Worm (Caenorhabditis elegans) whole organism, L3 larva: ENCODE measurements around the gene mig-38.

Source experiments
- R02D3.7 ChIP-seq: fragments of 150-350 bp; optimal IDR thresholded peaks from 2 replicates; lab custom pipeline; 2014; ENCODE audit warnings: missing biosample characterization, missing genetic modification characterization
- aly-2 ChIP-seq: fragments of 150-350 bp; optimal IDR thresholded peaks from 2 replicates; lab custom pipeline; 2014; ENCODE audit warnings: missing biosample characterization, missing genetic modification characterization
- ceh-16 ChIP-seq: sonication (generic microtip); optimal IDR thresholded peaks from 2 replicates; lab custom pipeline; 2017; ENCODE audit warnings: missing biosample characterization, missing genetic modification characterization
- ceh-28 ChIP-seq: fragments of 150-350 bp; optimal IDR thresholded peaks from 2 replicates; lab custom pipeline; 2014; ENCODE audit warnings: missing biosample characterization, missing genetic modification reagents, missing genetic modification characterization
- ceh-82 ChIP-seq: fragments of 150-350 bp; optimal IDR thresholded peaks from 2 replicates; lab custom pipeline; 2014; ENCODE audit warnings: missing biosample characterization, missing genetic modification characterization
- ceh-9 ChIP-seq: sonication (generic microtip); optimal IDR thresholded peaks from 2 replicates; lab custom pipeline; 2018; ENCODE audit warnings: missing biosample characterization, missing genetic modification characterization
- daf-12 ChIP-seq: fragments of 150-350 bp; optimal IDR thresholded peaks from 2 replicates; lab custom pipeline; 2014; ENCODE audit warnings: missing biosample characterization, missing genetic modification reagents, missing genetic modification characterization
- egl-5 ChIP-seq: fragments of 150-350 bp; optimal IDR thresholded peaks from 2 replicates; lab custom pipeline; 2017; ENCODE audit warnings: missing biosample characterization, missing genetic modification reagents, missing genetic modification characterization, inconsistent platforms
- elt-1 ChIP-seq: fragments of 150-350 bp; optimal IDR thresholded peaks from 2 replicates; lab custom pipeline; 2014; ENCODE audit warnings: missing biosample characterization, missing genetic modification characterization
- elt-2 ChIP-seq: sonication (generic microtip); optimal IDR thresholded peaks from 2 replicates; lab custom pipeline; 2016; ENCODE audit warnings: missing genetic modification reagents, mild to moderate bottlenecking, missing genetic modification characterization, missing compliant biosample characterization
- elt-3 ChIP-seq, 3 experiments: fragments of 150-350 bp in 1 of 3; sonication (generic microtip) in 2 of 3; optimal IDR thresholded peaks; 2 replicates in 2 of 3; 4 replicates in 1 of 3; lab custom pipeline; 2014 to 2017; ENCODE audit warnings: missing biosample characterization in 3 of 3, missing genetic modification characterization in 3 of 3
- eor-1 ChIP-seq, 2 experiments: fragments of 150-350 bp; optimal IDR thresholded peaks; 2 replicates each; lab custom pipeline; 2014 to 2018; ENCODE audit warnings: missing biosample characterization in 2 of 2, missing genetic modification characterization in 2 of 2
- fkh-10 ChIP-seq: sonication (generic microtip); optimal IDR thresholded peaks from 2 replicates; lab custom pipeline; 2017; ENCODE audit warnings: missing biosample characterization, missing genetic modification reagents, missing genetic modification characterization
- fkh-2 ChIP-seq: fragments of 150-350 bp; optimal IDR thresholded peaks from 2 replicates; lab custom pipeline; 2014; ENCODE audit warnings: missing biosample characterization, missing genetic modification reagents, missing genetic modification characterization
- fos-1 ChIP-seq: fragments of 150-350 bp; optimal IDR thresholded peaks from 2 replicates; lab custom pipeline; 2014; ENCODE audit warnings: missing biosample characterization, missing genetic modification characterization
- hmg-11 ChIP-seq: sonication (generic microtip); optimal IDR thresholded peaks from 2 replicates; lab custom pipeline; 2016; ENCODE audit warnings: missing genetic modification characterization, missing compliant biosample characterization
- lin-15B ChIP-seq: fragments of 150-350 bp; optimal IDR thresholded peaks from 2 replicates; lab custom pipeline; 2014; ENCODE audit warnings: missing biosample characterization, missing genetic modification characterization
- lin-39 ChIP-seq: fragments of 150-350 bp; optimal IDR thresholded peaks from 2 replicates; lab custom pipeline; 2018; ENCODE audit warnings: missing biosample characterization, missing genetic modification reagents, missing genetic modification characterization
- lsy-12 ChIP-seq: sonication (generic microtip); optimal IDR thresholded peaks from 2 replicates; lab custom pipeline; 2016; ENCODE audit warnings: mild to moderate bottlenecking, missing genetic modification characterization, missing compliant biosample characterization
- mdl-1 ChIP-seq: fragments of 150-350 bp; optimal IDR thresholded peaks from 2 replicates; lab custom pipeline; 2014; ENCODE audit warnings: missing biosample characterization, missing genetic modification characterization
- mml-1 ChIP-seq: fragments of 150-350 bp; sonication (generic microtip); optimal IDR thresholded peaks from 3 replicates; lab custom pipeline; 2014; ENCODE audit warnings: missing biosample characterization, missing genetic modification characterization
- nfya-1 ChIP-seq: sonication (generic microtip); optimal IDR thresholded peaks from 2 replicates; lab custom pipeline; 2017; ENCODE audit warnings: missing genetic modification characterization, mild to moderate bottlenecking, missing compliant biosample characterization, antibody characterized with exemption, moderate library complexity; ENCODE audit not compliant: insufficient read depth
- nhr-11 ChIP-seq: fragments of 150-350 bp; optimal IDR thresholded peaks from 2 replicates; lab custom pipeline; 2014; ENCODE audit warnings: missing biosample characterization, missing genetic modification characterization
- nhr-12 ChIP-seq: fragments of 150-350 bp; optimal IDR thresholded peaks from 2 replicates; lab custom pipeline; 2014; ENCODE audit warnings: missing biosample characterization, missing genetic modification characterization
- nhr-23 ChIP-seq: fragments of 150-350 bp; optimal IDR thresholded peaks from 2 replicates; lab custom pipeline; 2014; ENCODE audit warnings: missing biosample characterization, missing genetic modification reagents, missing genetic modification characterization
- nhr-237 ChIP-seq: fragments of 150-350 bp; optimal IDR thresholded peaks from 2 replicates; lab custom pipeline; 2014; ENCODE audit warnings: missing biosample characterization, missing genetic modification characterization
- nhr-25 ChIP-seq: sonication (generic microtip); optimal IDR thresholded peaks from 2 replicates; lab custom pipeline; 2017; ENCODE audit warnings: missing biosample characterization, missing genetic modification characterization
- nhr-28 ChIP-seq: fragments of 150-350 bp; optimal IDR thresholded peaks from 2 replicates; lab custom pipeline; 2014; ENCODE audit warnings: missing biosample characterization, missing genetic modification characterization
- nhr-43 ChIP-seq: sonication (generic microtip); optimal IDR thresholded peaks from 2 replicates; lab custom pipeline; 2016; ENCODE audit warnings: mild to moderate bottlenecking, missing genetic modification characterization, missing compliant biosample characterization; ENCODE audit not compliant: poor library complexity, severe bottlenecking
- nhr-67 ChIP-seq: fragments of 150-350 bp; optimal IDR thresholded peaks from 2 replicates; lab custom pipeline; 2014; ENCODE audit warnings: missing biosample characterization, missing genetic modification characterization
- nhr-76 ChIP-seq: fragments of 150-350 bp; sonication (generic microtip); optimal IDR thresholded peaks from 5 replicates; lab custom pipeline; 2014; ENCODE audit warnings: missing biosample characterization, missing genetic modification characterization
- nhr-77 ChIP-seq: fragments of 150-350 bp; optimal IDR thresholded peaks from 2 replicates; lab custom pipeline; 2014; ENCODE audit warnings: missing biosample characterization, missing genetic modification characterization
- pha-4 ChIP-seq: fragments of 150-350 bp; optimal IDR thresholded peaks from 2 replicates; lab custom pipeline; 2014; ENCODE audit warnings: missing biosample characterization, missing genetic modification reagents, missing genetic modification characterization
- sea-2 ChIP-seq: fragments of 150-350 bp; sonication (generic microtip); optimal IDR thresholded peaks from 4 replicates; lab custom pipeline; 2014; ENCODE audit warnings: missing biosample characterization, missing genetic modification reagents, missing genetic modification characterization
- skn-1 ChIP-seq: fragments of 150-350 bp; optimal IDR thresholded peaks from 2 replicates; lab custom pipeline; 2014; ENCODE audit warnings: missing biosample characterization, missing genetic modification characterization
- snpc-4 ChIP-seq: fragments of 150-350 bp; optimal IDR thresholded peaks from 2 replicates; lab custom pipeline; 2014; ENCODE audit warnings: missing biosample characterization, missing genetic modification characterization
- tbx-2 ChIP-seq: sonication (generic microtip); optimal IDR thresholded peaks from 2 replicates; lab custom pipeline; 2016; ENCODE audit warnings: mild to moderate bottlenecking, missing genetic modification characterization, missing compliant biosample characterization
- unc-39 ChIP-seq: sonication (generic microtip); optimal IDR thresholded peaks from 4 replicates; lab custom pipeline; 2017; ENCODE audit warnings: missing biosample characterization, missing genetic modification characterization
- unc-62 ChIP-seq: fragments of 150-350 bp; sonication (generic microtip); optimal IDR thresholded peaks from 4 replicates; lab custom pipeline; 2014; ENCODE audit warnings: missing biosample characterization, missing genetic modification reagents, missing genetic modification characterization
- zag-1 ChIP-seq: fragments of 150-350 bp; optimal IDR thresholded peaks from 2 replicates; lab custom pipeline; 2014; ENCODE audit warnings: missing biosample characterization, missing genetic modification characterization
- ztf-11 ChIP-seq: fragments of 150-350 bp; optimal IDR thresholded peaks from 2 replicates; lab custom pipeline; 2014; ENCODE audit warnings: missing biosample characterization, missing genetic modification characterization
- ztf-4 ChIP-seq: fragments of 150-350 bp; optimal IDR thresholded peaks from 2 replicates; lab custom pipeline; 2014; ENCODE audit warnings: missing biosample characterization, missing genetic modification characterization

Gene mig-38

DNA sequence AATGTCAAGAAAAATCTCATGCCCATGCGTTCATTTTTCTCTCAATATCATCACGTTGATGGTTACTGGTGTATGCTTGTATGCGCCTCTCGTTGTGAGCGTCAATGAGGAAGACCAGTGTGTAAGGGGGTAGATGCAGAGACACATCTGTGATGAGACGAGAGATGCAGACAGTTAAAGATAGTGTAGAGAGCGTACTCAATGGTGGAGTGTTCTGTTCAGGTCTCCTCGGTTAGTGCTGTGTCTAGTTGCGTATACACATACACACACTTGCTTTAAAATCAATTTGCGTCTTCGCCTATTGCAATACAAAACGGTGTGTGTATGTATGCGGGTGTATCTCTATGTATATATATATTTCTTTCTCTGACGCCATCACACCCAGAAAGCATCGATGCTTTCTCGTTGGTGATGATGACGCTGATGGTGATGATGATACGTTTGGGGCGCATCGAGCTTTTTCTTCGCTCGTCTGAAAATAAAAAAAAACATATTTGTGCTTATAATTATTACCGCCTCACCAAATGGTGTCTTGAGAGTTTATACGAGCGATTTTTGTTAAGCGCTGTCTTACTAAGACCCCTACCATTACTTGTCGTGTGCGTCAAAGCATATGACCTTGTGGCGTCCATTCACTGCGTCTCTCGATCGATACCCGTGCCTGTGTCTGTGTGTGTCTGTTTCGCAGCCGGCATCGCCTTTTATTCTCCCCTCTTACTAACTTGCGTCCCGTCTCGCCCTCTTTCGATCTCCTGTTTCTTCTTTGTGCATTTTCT is 441 bp upstream of the mig-38 start, which contains the start of gene F40F11.3 (continued):
- no peak for TF ChIP-seq nhr-28 (tag; lab: Kevin White, UChicago)
- TF ChIP-seq lin-39: peak; percentile 61
- TF ChIP-seq ztf-11 (tag; lab: Kevin White, UChicago): no peak
- no peak for TF ChIP-seq zag-1 (tag; lab: Kevin White, UChicago)
- peak; percentile 7 for TF ChIP-seq aly-2 (tag; lab: Kevin White, UChicago)
- peak; percentile 82 for TF ChIP-seq pha-4
- TF ChIP-seq nhr-11: peak; percentile 78
- TF ChIP-seq, all 47 proteins: peak for 28

DNA sequence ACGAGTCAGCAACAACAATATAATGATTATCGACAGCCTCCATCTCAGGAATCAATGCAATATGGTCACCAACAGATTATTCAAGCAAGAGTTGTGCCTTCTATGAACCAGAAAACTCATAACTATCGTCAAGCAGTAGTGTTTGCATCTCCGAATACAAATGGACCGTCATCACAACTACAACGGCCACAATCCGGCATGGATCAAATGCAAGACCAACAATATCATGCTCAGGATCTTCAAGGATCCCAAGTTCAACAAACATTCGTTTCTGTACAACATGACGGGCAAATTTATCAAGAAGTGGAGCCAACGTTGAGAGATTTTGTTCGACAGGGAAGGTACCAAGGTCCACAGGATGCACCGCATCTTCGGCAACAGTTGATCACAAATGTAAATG is 3.0 kb downstream of the mig-38 start:
- TF ChIP-seq ceh-9 (tag; lab: Kevin White, UChicago) (no peak), lin-15B (tag; lab: Kevin White, UChicago) (no peak), nhr-12 (tag; lab: Kevin White, UChicago) (no peak), nhr-25 (tag; lab: Kevin White, UChicago) (no peak), fos-1 (tag; lab: Kevin White, UChicago) (no peak), ceh-28 (tag; lab: Kevin White, UChicago) (no peak), fkh-10 (no peak), ztf-4 (tag; lab: Kevin White, UChicago) (no peak), nhr-11 (no peak), zag-1 (tag; lab: Kevin White, UChicago) (no peak), nhr-76 (tag; lab: Kevin White, UChicago) (no peak), nhr-77 (tag; lab: Kevin White, UChicago) (no peak), nhr-28 (tag; lab: Kevin White, UChicago) (no peak), pha-4 (no peak), unc-39 (tag; lab: Kevin White, UChicago) (no peak), sea-2 (GFP tag; lab: Kevin White, UChicago) (no peak), elt-2 (tag; lab: Kevin White, UChicago) (no peak), unc-62 (GFP tag; lab: Kevin White, UChicago) (no peak), tbx-2 (no peak), eor-1 (tag; optimal IDR thresholded peaks at IDR 0.05; lab: Kevin White, UChicago) (no peak)
- TF ChIP-seq, all 47 proteins: peak for 0

DNA sequence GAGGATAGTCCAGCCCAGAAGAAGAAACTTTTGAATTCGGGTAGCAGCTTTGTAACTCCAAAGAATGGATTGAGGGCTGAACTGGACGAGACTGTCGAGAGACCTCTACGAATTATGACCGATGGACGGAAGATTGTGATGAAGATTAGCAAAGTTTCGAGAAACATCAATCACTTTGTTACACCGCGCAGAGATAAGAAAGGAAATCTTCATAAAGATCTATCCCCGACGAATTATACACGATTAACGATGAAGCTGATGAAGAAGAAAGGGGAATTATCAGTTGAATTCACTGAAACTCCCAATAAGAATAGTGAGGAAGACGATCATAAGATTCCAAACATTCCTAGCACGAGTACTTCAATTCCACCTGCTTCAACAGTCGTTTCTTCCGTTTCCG is 5.7 kb downstream of the mig-38 start:
- TF ChIP-seq ceh-82 (tag; lab: Kevin White, UChicago) (no peak), elt-1 (tag; lab: Kevin White, UChicago) (peak; percentile 89)

DNA sequence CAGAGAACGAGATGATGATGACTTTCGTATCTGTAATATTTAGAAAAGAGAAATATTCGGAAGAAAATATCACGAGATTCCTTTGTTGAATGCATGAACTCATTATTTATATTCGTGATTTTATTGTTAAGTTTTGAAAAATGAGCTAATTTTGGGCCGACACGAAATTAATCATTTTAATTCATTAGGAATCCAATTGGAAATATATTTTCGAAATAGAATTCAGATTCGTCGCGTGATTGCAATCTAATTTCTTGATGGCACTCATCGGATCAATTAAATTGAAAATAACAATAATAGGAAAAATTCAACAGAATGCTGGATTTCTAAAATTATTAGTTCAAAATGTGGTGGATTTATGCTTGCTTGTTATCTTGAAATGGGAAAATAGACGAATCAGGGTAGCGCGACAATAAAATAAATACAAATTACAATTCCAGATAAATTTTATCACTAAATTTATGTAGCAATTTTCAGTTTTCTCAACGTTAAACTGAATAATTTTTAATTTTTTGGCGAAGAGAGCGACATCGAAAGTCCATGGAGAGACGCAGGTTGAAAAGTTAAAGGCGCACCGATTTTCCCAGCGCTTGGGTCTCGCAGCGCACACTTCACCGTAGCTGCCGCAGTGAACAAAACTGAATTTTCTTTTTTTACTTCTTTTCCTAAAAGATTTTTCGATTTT is 7.8 kb downstream of the mig-38 start:
- no peak for TF ChIP-seq skn-1 (tag; lab: Kevin White, UChicago)
- TF ChIP-seq daf-12 (tag; lab: Kevin White, UChicago): no peak
- no peak for TF ChIP-seq fkh-2
- no peak for TF ChIP-seq nhr-237 (tag; lab: Kevin White, UChicago)
- no peak for TF ChIP-seq ceh-16
- TF ChIP-seq elt-2 (tag; lab: Kevin White, UChicago): peak; percentile 26
- TF ChIP-seq mdl-1 (tag; lab: Kevin White, UChicago): no peak
- TF ChIP-seq egl-5 (tag; lab: Kevin White, UChicago): no peak
- TF ChIP-seq lin-39: peak; percentile 74
- peak; percentile 70 for TF ChIP-seq lsy-12 (tag; lab: Kevin White, UChicago)
- peak; percentile 90 for TF ChIP-seq hmg-11
- no peak for TF ChIP-seq ceh-28 (tag; lab: Kevin White, UChicago)
- TF ChIP-seq nhr-23 (tag; lab: Kevin White, UChicago): peak; percentile 74
- TF ChIP-seq tbx-2: no peak
- TF ChIP-seq ztf-4 (tag; lab: Kevin White, UChicago): peak; percentile 14
- TF ChIP-seq nhr-67 (tag; lab: Kevin White, UChicago): no peak
- TF ChIP-seq eor-1 (tag; optimal IDR thresholded peaks at IDR 0.05; lab: Kevin White, UChicago): no peak
- TF ChIP-seq zag-1 (tag; lab: Kevin White, UChicago): no peak
- no peak for TF ChIP-seq unc-39 (tag; lab: Kevin White, UChicago)
- peak; percentile 81 for TF ChIP-seq aly-2 (tag; lab: Kevin White, UChicago)
- no peak for TF ChIP-seq nhr-12 (tag; lab: Kevin White, UChicago)
- peak; percentile 67 for TF ChIP-seq nhr-43 (tag; lab: Kevin White, UChicago)
- TF ChIP-seq unc-62 (GFP tag; lab: Kevin White, UChicago): no peak
- TF ChIP-seq ztf-11 (tag; lab: Kevin White, UChicago): no peak
- TF ChIP-seq nhr-77 (tag; lab: Kevin White, UChicago): peak; percentile 12
- peak; percentile 75 for TF ChIP-seq lin-15B (tag; lab: Kevin White, UChicago)
- no peak for TF ChIP-seq ceh-82 (tag; lab: Kevin White, UChicago)
- TF ChIP-seq snpc-4 (tag; lab: Kevin White, UChicago): peak; percentile 56
- TF ChIP-seq nfya-1 (tag; lab: Kevin White, UChicago): peak; percentile 89
- peak; percentile 35 for TF ChIP-seq nhr-25 (tag; lab: Kevin White, UChicago)
- no peak for TF ChIP-seq elt-3 (tag; optimal IDR thresholded peaks at IDR 0.05; lab: Kevin White, UChicago)
- peak; percentile 28 for TF ChIP-seq R02D3.7 (tag; lab: Kevin White, UChicago)
- TF ChIP-seq mml-1: no peak
